Fruit fly (Drosophila melanogaster) Kc167 (cell line): ENCODE data around the gene prg.

Experiments used
- Myc ChIP-seq: fragments of >200 bp; optimal IDR thresholded peaks from 2 replicates; lab custom pipeline; 2017; ENCODE audit warnings: missing external identifiers
- Sin3A ChIP-seq: fragments of >200 bp; optimal IDR thresholded peaks from 2 replicates; lab custom pipeline; 2018; ENCODE audit warnings: missing external identifiers
- h ChIP-seq: fragments of >200 bp; optimal IDR thresholded peaks from 3 replicates; lab custom pipeline; 2018; ENCODE audit warnings: missing external identifiers
- insv ChIP-seq: fragments of >200 bp; optimal IDR thresholded peaks from 3 replicates; lab custom pipeline; 2018; ENCODE audit warnings: missing external identifiers
- psq ChIP-seq: fragments of >200 bp; optimal IDR thresholded peaks from 2 replicates; lab custom pipeline; 2017; ENCODE audit warnings: missing external identifiers
- ttk ChIP-seq: sonication (Bioruptor generic); optimal IDR thresholded peaks from 2 replicates; lab custom pipeline; 2017; ENCODE audit warnings: missing external identifiers

Gene prg

dm6 chr2L:8424090-8424470, 40.2 kb upstream of the prg start:
- TF ChIP-seq Myc (lab: Kevin White, UChicago) (no peak), psq (lab: Kevin White, UChicago) (no peak), insv (no peak), Sin3A (lab: Kevin White, UChicago) (no peak), h (no peak), ttk (no peak)

- TF ChIP-seq ttk (no peak), h (no peak), Sin3A (lab: Kevin White, UChicago) (no peak), insv (no peak), Myc (lab: Kevin White, UChicago) (no peak), psq (lab: Kevin White, UChicago) (no peak)
These were observed 39.6 kb upstream of the prg start for dm6 chr2L:8424662-8425208.

DNA sequence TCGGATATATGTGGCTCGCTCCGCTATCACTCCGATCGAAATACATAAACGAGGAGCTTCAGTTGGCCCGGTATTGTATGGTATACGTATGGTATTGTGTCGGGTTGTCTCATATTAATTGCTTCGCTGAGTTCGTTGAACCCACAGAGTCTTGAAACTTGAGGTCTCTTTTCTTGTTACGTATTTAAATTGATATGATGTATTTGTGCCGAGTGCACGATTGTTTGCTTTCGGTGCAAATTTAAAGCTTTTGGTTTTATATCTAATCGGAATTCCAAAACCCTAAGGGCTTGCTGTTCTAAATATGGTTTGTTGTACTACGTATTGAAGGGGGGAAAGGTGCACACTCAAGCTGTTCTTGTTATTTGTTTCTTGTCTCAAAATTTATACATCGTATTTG, 39.1 kb upstream of the prg start:
- TF ChIP-seq psq (lab: Kevin White, UChicago) = no peak
- TF ChIP-seq Sin3A (lab: Kevin White, UChicago) = no peak
- TF ChIP-seq h = no peak
- TF ChIP-seq Myc (lab: Kevin White, UChicago) = no peak
- no peak for TF ChIP-seq insv
- no peak for TF ChIP-seq ttk

DNA sequence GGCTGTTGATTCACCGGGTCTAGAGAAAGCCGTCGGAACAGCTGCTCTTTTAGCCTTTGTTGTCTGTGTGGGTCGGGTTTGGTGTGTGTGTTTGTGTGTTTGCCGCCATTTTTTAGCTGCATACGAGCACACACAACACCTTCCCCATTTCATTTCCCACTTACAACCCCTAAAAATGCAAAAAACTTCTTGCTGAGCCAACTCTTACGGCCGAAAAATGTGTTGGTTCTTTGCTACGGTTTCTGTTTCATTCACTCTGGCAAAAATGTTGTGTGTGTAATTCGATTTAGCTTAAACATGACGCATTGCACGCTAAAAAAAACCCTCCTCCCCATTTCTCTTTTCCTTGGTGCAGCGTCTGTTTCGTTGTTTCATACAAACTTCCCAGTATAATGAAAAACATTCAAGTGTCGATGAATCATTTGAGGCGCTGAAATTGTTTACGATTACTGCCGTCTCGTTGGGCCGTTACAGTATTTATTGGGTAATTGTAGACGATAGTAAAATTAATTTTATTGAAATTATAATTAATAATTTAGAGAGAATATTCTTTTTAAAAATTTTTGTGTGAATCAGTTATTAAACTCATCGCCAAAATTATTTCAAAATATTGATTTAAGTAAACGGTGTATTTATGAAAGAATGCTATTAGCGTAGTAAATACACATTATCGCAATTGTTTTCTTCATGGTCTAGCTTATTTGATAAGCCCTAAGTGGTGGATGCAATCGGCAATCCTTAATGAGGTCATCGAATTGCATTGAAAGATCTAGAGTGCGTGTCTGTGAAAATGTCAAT, 38.1 kb upstream of the prg start:
- TF ChIP-seq Myc (lab: Kevin White, UChicago) (no peak), h (no peak), ttk (no peak)

- TF ChIP-seq insv (no peak), psq (lab: Kevin White, UChicago) (no peak), Myc (lab: Kevin White, UChicago) (no peak), ttk (no peak), Sin3A (lab: Kevin White, UChicago) (no peak), h (no peak)
These were observed 37.5 kb upstream of the prg start for dm6 chr2L:8426801-8427200.

dm6 chr2L:8432130-8432529, 32.2 kb upstream of the prg start:
- TF ChIP-seq Myc (lab: Kevin White, UChicago) = no peak
- TF ChIP-seq insv = no peak
- TF ChIP-seq ttk = no peak
- no peak for TF ChIP-seq psq (lab: Kevin White, UChicago)
- no peak for TF ChIP-seq Sin3A (lab: Kevin White, UChicago)
- no peak for TF ChIP-seq h

- TF ChIP-seq ttk (no peak), insv (no peak), Myc (lab: Kevin White, UChicago) (no peak), psq (lab: Kevin White, UChicago) (no peak), Sin3A (lab: Kevin White, UChicago) (no peak)
These were observed 30.8 kb upstream of the prg start, which contains the start of gene grk for dm6 chr2L:8433512-8433911. TSS of gene grk (minus strand) at chr2L:8433598.

DNA sequence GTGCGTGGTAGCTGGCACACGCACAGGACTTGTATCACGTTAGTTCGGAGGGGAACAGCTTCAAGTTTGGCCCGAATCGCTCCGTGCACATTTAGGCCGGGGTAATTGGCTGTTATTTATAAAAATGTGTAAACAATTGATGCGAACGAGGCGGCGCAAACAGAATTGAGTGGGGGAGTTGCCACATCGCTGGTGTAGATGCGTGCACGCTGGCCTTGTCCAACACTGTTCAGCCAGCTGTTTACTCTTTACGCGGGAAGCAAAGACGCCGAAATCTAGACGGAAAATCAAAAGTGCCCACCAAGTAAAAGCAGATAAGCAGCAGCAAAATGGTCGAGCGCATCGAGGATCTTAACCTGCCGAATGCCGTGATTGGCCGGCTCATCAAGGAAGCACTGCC, 27.1 kb upstream of the prg start, which contains the start of the genes D12 and Chrac-14:
TSS of gene D12 (minus strand) at position 190 of the 400 bp plus-strand sequence.
TSS of gene Chrac-14 (plus strand) at position 230 of the 400 bp plus-strand sequence.
- TF ChIP-seq ttk (no peak), Sin3A (lab: Kevin White, UChicago) (no peak), Myc (lab: Kevin White, UChicago) (no peak), insv (no peak), h (no peak), psq (lab: Kevin White, UChicago) (no peak)

DNA sequence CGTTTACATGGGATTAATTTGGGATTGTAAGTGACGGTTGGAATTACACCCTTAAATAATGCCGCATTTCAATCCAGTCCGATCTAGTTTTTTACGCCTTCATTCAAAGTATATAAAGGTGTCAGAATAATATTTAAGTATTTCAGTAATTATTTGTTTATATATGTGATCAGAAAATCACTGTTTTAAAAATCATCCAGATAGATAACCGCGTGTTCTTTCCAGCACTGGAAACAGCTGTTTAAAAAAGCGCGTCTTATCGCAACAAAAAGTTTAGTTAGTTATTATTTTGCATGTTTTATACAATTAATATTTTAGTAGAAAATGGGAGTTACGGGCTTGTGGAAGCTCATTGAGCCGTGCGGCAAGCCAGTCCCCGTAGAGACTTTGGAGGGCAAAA, 26.2 kb upstream of the prg start, which contains the start of gene mus201:
TSS of gene mus201 (plus strand) at position 118 of the 400 bp plus-strand sequence.
- TF ChIP-seq ttk (no peak), h (no peak), Myc (lab: Kevin White, UChicago) (no peak), insv (no peak)

DNA sequence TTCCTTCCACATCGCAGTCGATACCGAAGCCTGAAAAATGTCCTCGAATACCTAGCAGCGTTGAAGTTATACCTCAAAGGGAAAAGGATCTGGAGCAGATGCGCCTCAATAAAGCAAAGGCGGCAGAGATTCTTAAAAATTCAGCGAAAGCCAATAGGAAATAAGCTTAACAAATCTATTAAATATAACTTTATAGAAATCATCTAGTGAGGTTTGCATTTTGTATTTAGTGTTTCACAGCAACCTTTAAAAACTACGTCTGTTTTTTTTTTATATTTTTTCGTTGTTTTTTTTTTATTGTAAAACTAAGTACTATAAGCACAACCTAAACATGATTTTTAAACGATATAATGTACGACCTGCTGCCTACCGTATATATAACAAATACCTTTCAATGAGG, 22.1 kb upstream of the prg start, which contains the start of gene CG31897:
TSS of gene CG31897 (plus strand) at position 301 of the 400 bp plus-strand sequence.
- TF ChIP-seq Myc (lab: Kevin White, UChicago) (no peak), ttk (no peak), psq (lab: Kevin White, UChicago) (no peak), insv (no peak), h (no peak), Sin3A (lab: Kevin White, UChicago) (no peak)

DNA sequence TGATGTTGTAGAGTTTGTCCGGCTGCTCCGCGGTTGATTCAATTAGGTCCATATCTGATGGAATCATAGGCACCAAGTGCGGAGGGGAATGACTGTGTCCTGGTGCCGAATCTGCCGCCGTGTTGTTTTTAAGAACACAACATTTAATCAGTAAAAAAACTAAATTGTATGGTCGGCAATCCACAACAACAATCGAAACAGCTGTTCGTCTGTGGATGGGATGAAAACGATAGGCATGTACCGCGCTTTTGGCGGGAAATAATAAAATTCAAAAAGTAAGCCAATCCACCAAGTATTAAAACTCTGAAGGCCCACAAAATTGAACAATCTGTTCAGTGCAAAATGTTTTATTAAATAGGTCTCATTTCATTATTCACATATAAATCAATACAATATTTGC, 14.9 kb upstream of the prg start, which contains the start of gene Aasdh:
TSS of gene Aasdh (minus strand) at position 219 of the 400 bp plus-strand sequence.
- TF ChIP-seq Sin3A (lab: Kevin White, UChicago) (no peak), insv (no peak), ttk (no peak), h (no peak), psq (lab: Kevin White, UChicago) (no peak), Myc (lab: Kevin White, UChicago) (no peak)

- TF ChIP-seq Myc (lab: Kevin White, UChicago) (no peak), psq (lab: Kevin White, UChicago) (no peak), Sin3A (lab: Kevin White, UChicago) (no peak), insv (no peak), ttk (no peak), h (no peak)
These were observed 12.8 kb upstream of the prg start for dm6 chr2L:8451497-8451896.
